Fruit fly (Drosophila melanogaster): ENCODE results near the gene Roc1a.
A peak's percentile ranks its signal among the peaks of the same experiment; 100 is the strongest.

The Roc1a gene

dm6 chrX:620102-620430 lies 27.0 kb upstream of the Roc1a start, which contains the start of gene spdi (continued):
- TF ChIP-seq Dp (GFP tag; optimal IDR thresholded peaks at IDR 0.05) (peak; percentile 61), seq (GFP tag; IDR thresholded peaks at IDR 0.05) (no peak), Dll (GFP tag; IDR thresholded peaks at IDR 0.05; ENCODE audit: partially characterized antibody) (peak; percentile 42; the same call in 2 of the 4 replicates), CG3163 (GFP tag; optimal IDR thresholded peaks at IDR 0.05) (no peak), Usf (GFP tag; optimal IDR thresholded peaks at IDR 0.05) (no peak), CG2116 (GFP tag; optimal IDR thresholded peaks at IDR 0.05) (peak; percentile 36), fu2 (GFP tag; optimal IDR thresholded peaks at IDR 0.05) (no peak), fd64A (GFP tag; optimal IDR thresholded peaks at IDR 0.05) (no peak), CG12104 (GFP tag; optimal IDR thresholded peaks at IDR 0.05) (no peak), Rfx (GFP tag; IDR thresholded peaks at IDR 0.05) (no peak), sd (tag; optimal IDR thresholded peaks at IDR 0.05) (peak; percentile 58), nau (GFP tag; optimal IDR thresholded peaks at IDR 0.05) (no peak), hkb (optimal IDR thresholded peaks at IDR 0.05) (no peak), hkb (GFP tag; IDR thresholded peaks at IDR 0.05) (no peak), CG1602 (GFP tag; optimal IDR thresholded peaks at IDR 0.05) (no peak), CG10209 (GFP tag; optimal IDR thresholded peaks at IDR 0.05) (no peak), CG13894 (tag; optimal IDR thresholded peaks at IDR 0.05) (no peak), Scr (GFP tag; IDR thresholded peaks at IDR 0.05; ENCODE audit: partially characterized antibody) (peak; percentile 47), CG1603 (tag; optimal IDR thresholded peaks at IDR 0.05) (peak; percentile 38), Abd-B (GFP tag; optimal IDR thresholded peaks at IDR 0.05) (no peak), Med (GFP tag) (peak; percentile 14), Doc3 (GFP tag; IDR thresholded peaks at IDR 0.05; ENCODE audit: partially characterized antibody) (no peak), unpg (GFP tag; optimal IDR thresholded peaks at IDR 0.05) (no peak), dpn (GFP tag; optimal IDR thresholded peaks at IDR 0.05) (no peak), vnd (GFP tag; IDR thresholded peaks at IDR 0.05; ENCODE audit: partially characterized antibody) (no peak), Myb (GFP tag; optimal IDR thresholded peaks at IDR 0.05) (peak; percentile 58), Sox100B (GFP tag; optimal IDR thresholded peaks at IDR 0.05) (no peak), ara (GFP tag; IDR thresholded peaks at IDR 0.05) (no peak), Ravus (GFP tag; IDR thresholded peaks at IDR 0.05) (no peak), CG43689 (GFP tag; IDR thresholded peaks at IDR 0.05) (no peak), scrt (GFP tag; optimal IDR thresholded peaks at IDR 0.05) (no peak), chinmo (GFP tag; IDR thresholded peaks at IDR 0.05; ENCODE audit: partially characterized antibody) (peak; percentile 74; the same call in 1 of the 4 replicates), CG18262 (tag; optimal IDR thresholded peaks at IDR 0.05) (no peak), CG10267 (tag; optimal IDR thresholded peaks at IDR 0.05) (peak; percentile 29), CG5180 (GFP tag; optimal IDR thresholded peaks at IDR 0.05) (no peak), dmrt99B (tag; optimal IDR thresholded peaks at IDR 0.05) (no peak), jing (GFP tag; optimal IDR thresholded peaks at IDR 0.05) (no peak), Mad (GFP tag; optimal IDR thresholded peaks at IDR 0.05) (no peak), Atf6 (GFP tag; IDR thresholded peaks at IDR 0.05) (no peak), ac (GFP tag; optimal IDR thresholded peaks at IDR 0.05) (no peak), NFAT (GFP tag; IDR thresholded peaks at IDR 0.05) (no peak), Rx (GFP tag; IDR thresholded peaks at IDR 0.05) (no peak), dysf (GFP tag; IDR thresholded peaks at IDR 0.05) (no peak), Atf3 (GFP tag; optimal IDR thresholded peaks at IDR 0.05) (no peak), gsb-n (tag; optimal IDR thresholded peaks at IDR 0.05) (no peak), CG12155 (GFP tag; optimal IDR thresholded peaks at IDR 0.05) (no peak), gce (GFP tag; IDR thresholded peaks at IDR 0.05) (no peak), gcm2 (GFP tag; optimal IDR thresholded peaks at IDR 0.05) (no peak), CG14860 (GFP tag; IDR thresholded peaks at IDR 0.05; ENCODE audit: partially characterized antibody) (no peak), CG30020 (tag; optimal IDR thresholded peaks at IDR 0.05) (peak; percentile 12), ERR (GFP tag; optimal IDR thresholded peaks at IDR 0.05) (no peak), cad (GFP tag; optimal IDR thresholded peaks at IDR 0.05) (no peak)
